Fruit fly (Drosophila melanogaster) whole organism, pupa: ENCODE results near the gene CYLD.

Source experiments
- CG10348 ChIP-seq: fragments of 200-800 bp; sonication (Bioruptor generic); IDR thresholded peaks from 2 replicates; pipeline ENCODE4 v1.3.6; 2022; ENCODE audit warnings: missing biosample characterization, missing genetic modification characterization
- CG12605 ChIP-seq: fragments of 200-800 bp; sonication (Bioruptor generic); IDR thresholded peaks from 2 replicates; pipeline ENCODE4 v1.3.6; 2022; ENCODE audit warnings: missing biosample characterization, missing genetic modification characterization
- CG13204 ChIP-seq: fragments of 200-800 bp; sonication (Bioruptor generic); optimal IDR thresholded peaks from 2 replicates; lab custom pipeline; 2018; ENCODE audit warnings: missing biosample characterization, mild to moderate bottlenecking, missing genetic modification characterization, moderate library complexity
- CG15710 ChIP-seq: fragments of 200-800 bp; sonication (Bioruptor generic); optimal IDR thresholded peaks from 2 replicates; lab custom pipeline; 2018; ENCODE audit warnings: missing biosample characterization, mild to moderate bottlenecking, missing genetic modification characterization, moderate library complexity
- CG4496 ChIP-seq: fragments of 200-800 bp; sonication (Bioruptor generic); IDR thresholded peaks from 3 replicates; pipeline ENCODE4 v1.3.6; 2022; ENCODE audit warnings: missing biosample characterization, missing genetic modification characterization
- CG8159 ChIP-seq: fragments of 200-800 bp; sonication (Bioruptor generic); optimal IDR thresholded peaks from 3 replicates; lab custom pipeline; 2018; ENCODE audit warnings: missing biosample characterization, mild to moderate bottlenecking, missing genetic modification characterization, moderate library complexity
- D1 ChIP-seq: fragments of 200-800 bp; sonication (Bioruptor generic); optimal IDR thresholded peaks from 2 replicates; lab custom pipeline; 2018; ENCODE audit warnings: missing biosample characterization, mild to moderate bottlenecking, missing genetic modification characterization, moderate library complexity
- Snoo ChIP-seq: fragments of 200-800 bp; sonication (Bioruptor generic); optimal IDR thresholded peaks from 3 replicates; lab custom pipeline; 2017; ENCODE audit warnings: missing biosample characterization, mild to moderate bottlenecking, missing genetic modification characterization, inconsistent platforms

dm6 chr2L:10305538-10306147 is 6.0 kb upstream of the CYLD start:
- TF ChIP-seq CG15710: no peak
- TF ChIP-seq CG12605: no peak
- no peak for TF ChIP-seq CG10348 (GFP tag; lab: Robert Waterston, UW)
- TF ChIP-seq CG4496 (GFP tag; lab: Robert Waterston, UW): no peak
- no peak for TF ChIP-seq D1 (tag; lab: Kevin White, UChicago)
- no peak for TF ChIP-seq CG13204
- TF ChIP-seq Snoo (tag; lab: Kevin White, UChicago): no peak
- TF ChIP-seq CG8159: no peak
